Fruit fly (Drosophila melanogaster) whole organism, embryonic: ENCODE data around the gene CG31710.
A peak's percentile ranks its signal among the peaks of the same experiment; 100 is the strongest.

Experiments used
- Atf6 ChIP-seq: fragments of 200-800 bp; sonication (Bioruptor generic); IDR thresholded peaks from 2 replicates; pipeline ENCODE4 v1.3.6; 2022; ENCODE audit warnings: missing biosample characterization, missing genetic modification characterization
- B-H2 ChIP-seq: fragments of 200-800 bp; sonication (Bioruptor generic); optimal IDR thresholded peaks from 2 replicates; lab custom pipeline; 2018; ENCODE audit warnings: missing biosample characterization, mild to moderate bottlenecking, missing genetic modification characterization
- CG12071 ChIP-seq: fragments of 200-800 bp; sonication (Bioruptor generic); optimal IDR thresholded peaks from 3 replicates; lab custom pipeline; 2018; ENCODE audit warnings: missing biosample characterization, mild to moderate bottlenecking, missing genetic modification characterization
- CG14014 ChIP-seq: fragments of 200-800 bp; sonication (Bioruptor generic); IDR thresholded peaks from 2 replicates; pipeline ENCODE4 v1.3.6; 2022; ENCODE audit warnings: missing biosample characterization, missing genetic modification characterization
- CG1529 ChIP-seq: fragments of 200-800 bp; sonication (Bioruptor generic); optimal IDR thresholded peaks from 3 replicates; lab custom pipeline; 2018; ENCODE audit warnings: missing biosample characterization, missing genetic modification characterization
- CG17186 ChIP-seq: fragments of 200-800 bp; sonication (Bioruptor generic); optimal IDR thresholded peaks from 3 replicates; lab custom pipeline; 2017; ENCODE audit warnings: missing biosample characterization, missing genetic modification reagents, missing genetic modification characterization
- CG17385 ChIP-seq: fragments of 200-800 bp; sonication (Bioruptor generic); optimal IDR thresholded peaks from 3 replicates; lab custom pipeline; 2018; ENCODE audit warnings: missing biosample characterization, mild to moderate bottlenecking, missing genetic modification characterization
- CG18599 ChIP-seq: fragments of 200-800 bp; sonication (Bioruptor generic); optimal IDR thresholded peaks from 3 replicates; lab custom pipeline; 2017; ENCODE audit warnings: missing biosample characterization, missing genetic modification characterization, mild to moderate bottlenecking, moderate library complexity, missing genetic modification reagents
- CG2120 ChIP-seq: fragments of 200-800 bp; sonication (Bioruptor generic); optimal IDR thresholded peaks from 3 replicates; lab custom pipeline; 2016; ENCODE audit warnings: missing biosample characterization, missing genetic modification characterization
- CG2129 ChIP-seq: fragments of 200-800 bp; sonication (Bioruptor generic); IDR thresholded peaks from 2 replicates; pipeline ENCODE4 v1.3.6; 2022; ENCODE audit warnings: missing biosample characterization, missing genetic modification characterization; ENCODE audit not compliant: partially characterized antibody
- CG2678 ChIP-seq: fragments of 200-800 bp; sonication (Bioruptor generic); optimal IDR thresholded peaks from 3 replicates; lab custom pipeline; 2019; ENCODE audit warnings: missing biosample characterization, mild to moderate bottlenecking, missing genetic modification characterization, moderate library complexity
- CG30403 ChIP-seq: fragments of 200-800 bp; sonication (Bioruptor generic); optimal IDR thresholded peaks from 3 replicates; lab custom pipeline; 2016; ENCODE audit warnings: missing biosample characterization, missing genetic modification characterization
- CG31388 ChIP-seq: fragments of 200-800 bp; sonication (Bioruptor generic); optimal IDR thresholded peaks from 2 replicates; lab custom pipeline; 2016; ENCODE audit warnings: missing biosample characterization, missing genetic modification characterization
- CG3163 ChIP-seq: fragments of 200-800 bp; sonication (Bioruptor generic); optimal IDR thresholded peaks from 3 replicates; lab custom pipeline; 2016; ENCODE audit warnings: missing biosample characterization, missing genetic modification characterization
- CG32772 ChIP-seq: fragments of 200-800 bp; sonication (Bioruptor generic); IDR thresholded peaks from 2 replicates; pipeline ENCODE4 v1.3.6; 2022; ENCODE audit warnings: missing biosample characterization, missing genetic modification characterization
- CG3838 ChIP-seq: fragments of 200-800 bp; sonication (Bioruptor generic); optimal IDR thresholded peaks from 3 replicates; lab custom pipeline; 2016; ENCODE audit warnings: missing biosample characterization, missing genetic modification characterization
- CG4820 ChIP-seq: fragments of 200-800 bp; sonication (Bioruptor generic); optimal IDR thresholded peaks from 3 replicates; lab custom pipeline; 2016; ENCODE audit warnings: missing biosample characterization, missing genetic modification characterization
- CG5180 ChIP-seq: fragments of 200-800 bp; sonication (Bioruptor generic); optimal IDR thresholded peaks from 3 replicates; lab custom pipeline; 2017; ENCODE audit warnings: missing biosample characterization, missing genetic modification characterization, mild to moderate bottlenecking, moderate library complexity, missing genetic modification reagents
- CG6689 ChIP-seq: fragments of 200-800 bp; sonication (Bioruptor generic); IDR thresholded peaks from 2 replicates; pipeline ENCODE4 v1.3.6; 2022; ENCODE audit warnings: missing biosample characterization, missing genetic modification characterization
- CG6813 ChIP-seq: fragments of 200-800 bp; sonication (Bioruptor generic); optimal IDR thresholded peaks from 2 replicates; lab custom pipeline; 2017; ENCODE audit warnings: missing biosample characterization, missing genetic modification characterization, mild to moderate bottlenecking, moderate library complexity, missing genetic modification reagents
- CG7786 ChIP-seq: fragments of 200-800 bp; sonication (Bioruptor generic); optimal IDR thresholded peaks from 2 replicates; lab custom pipeline; 2016; ENCODE audit warnings: missing biosample characterization, missing genetic modification characterization
- CG7928 ChIP-seq: fragments of 200-800 bp; sonication (Bioruptor generic); optimal IDR thresholded peaks from 2 replicates; lab custom pipeline; 2017; ENCODE audit warnings: missing biosample characterization, mild to moderate bottlenecking, missing genetic modification characterization
- CG8089 ChIP-seq: fragments of 200-800 bp; sonication (Bioruptor generic); optimal IDR thresholded peaks from 3 replicates; lab custom pipeline; 2016; ENCODE audit warnings: missing biosample characterization, missing genetic modification characterization
- CG9817 ChIP-seq: fragments of 200-800 bp; sonication (Bioruptor generic); optimal IDR thresholded peaks from 2 replicates; lab custom pipeline; 2018; ENCODE audit warnings: missing biosample characterization, mild to moderate bottlenecking, missing genetic modification characterization, moderate library complexity
- Camta ChIP-seq: fragments of 200-800 bp; sonication (Bioruptor generic); optimal IDR thresholded peaks from 2 replicates; lab custom pipeline; 2016; ENCODE audit warnings: missing biosample characterization, missing genetic modification characterization
- Chrac-16 ChIP-seq: fragments of 200-800 bp; sonication (Bioruptor generic); optimal IDR thresholded peaks from 3 replicates; lab custom pipeline; 2016; ENCODE audit warnings: missing biosample characterization, missing genetic modification characterization
- Dad ChIP-seq: fragments of 200-800 bp; sonication (Bioruptor generic); optimal IDR thresholded peaks from 3 replicates; lab custom pipeline; 2016; ENCODE audit warnings: missing biosample characterization, missing genetic modification characterization
- HLH4C ChIP-seq: fragments of 200-800 bp; sonication (Bioruptor generic); IDR thresholded peaks from 3 replicates; pipeline ENCODE4 v1.3.6; 2022; ENCODE audit warnings: missing biosample characterization, missing genetic modification characterization; ENCODE audit not compliant: partially characterized antibody
- HLH54F ChIP-seq: fragments of 200-800 bp; sonication (Bioruptor generic); optimal IDR thresholded peaks from 3 replicates; lab custom pipeline; 2016; ENCODE audit warnings: missing biosample characterization, missing genetic modification characterization
- HmgZ ChIP-seq: fragments of 200-800 bp; sonication (Bioruptor generic); optimal IDR thresholded peaks from 2 replicates; lab custom pipeline; 2018; ENCODE audit warnings: missing biosample characterization, mild to moderate bottlenecking, missing genetic modification characterization
- Hmr ChIP-seq: fragments of 200-800 bp; sonication (Bioruptor generic); optimal IDR thresholded peaks from 3 replicates; lab custom pipeline; 2017; ENCODE audit warnings: mild to moderate bottlenecking, missing biosample characterization, missing genetic modification reagents, missing genetic modification characterization
- Lim3 ChIP-seq: fragments of 200-800 bp; sonication (Bioruptor generic); IDR thresholded peaks from 2 replicates; pipeline ENCODE4 v1.3.6; 2022; ENCODE audit warnings: missing biosample characterization, missing genetic modification characterization
- Lpt ChIP-seq: fragments of >200 bp; optimal IDR thresholded peaks from 2 replicates; lab custom pipeline; 2018; ENCODE audit warnings: missing biosample characterization, missing genetic modification characterization
- Med ChIP-seq: fragments of 200-800 bp; sonication (Bioruptor generic); peaks from one replicate; lab custom pipeline; 2016; ENCODE audit warnings: missing biosample characterization, missing genetic modification characterization, mild to moderate bottlenecking, inconsistent platforms, moderate library complexity
- Mes4 ChIP-seq: fragments of 200-800 bp; sonication (Bioruptor generic); optimal IDR thresholded peaks from 2 replicates; lab custom pipeline; 2016; ENCODE audit warnings: missing biosample characterization, missing genetic modification characterization
- Sry-δ ChIP-seq: fragments of 200-800 bp; sonication (Bioruptor generic); optimal IDR thresholded peaks from 2 replicates; lab custom pipeline; 2016; ENCODE audit warnings: missing biosample characterization, missing genetic modification characterization
- TFAM ChIP-seq: fragments of 200-800 bp; sonication (Bioruptor generic); optimal IDR thresholded peaks from 2 replicates; lab custom pipeline; 2017; ENCODE audit warnings: missing biosample characterization, missing genetic modification characterization, inconsistent platforms
- Xrp1 ChIP-seq: fragments of 200-800 bp; sonication (Bioruptor generic); IDR thresholded peaks from 2 replicates; pipeline ENCODE4 v1.3.6; 2022; ENCODE audit warnings: missing biosample characterization, missing genetic modification characterization
- ac ChIP-seq: fragments of 200-800 bp; sonication (Bioruptor generic); optimal IDR thresholded peaks from 3 replicates; lab custom pipeline; 2017; ENCODE audit warnings: missing biosample characterization, mild to moderate bottlenecking, missing genetic modification characterization
- bcd ChIP-seq: fragments of 200-800 bp; sonication (Bioruptor generic); optimal IDR thresholded peaks from 2 replicates; lab custom pipeline; 2017; ENCODE audit warnings: missing biosample characterization, mild to moderate bottlenecking, missing genetic modification characterization
- chinmo ChIP-seq: fragments of 200-800 bp; sonication (Bioruptor generic); IDR thresholded peaks from 4 replicates; pipeline ENCODE4 v1.3.6; 2022; ENCODE audit warnings: missing biosample characterization, missing genetic modification characterization; ENCODE audit not compliant: partially characterized antibody
- croc ChIP-seq: fragments of 200-800 bp; sonication (Bioruptor generic); conservative IDR thresholded peaks from 3 replicates; pipeline ENCODE4 v1.3.6; 2022; ENCODE audit warnings: missing biosample characterization, missing genetic modification characterization
- dysf ChIP-seq: fragments of 200-800 bp; sonication (Bioruptor generic); IDR thresholded peaks from 3 replicates; pipeline ENCODE4 v1.3.6; 2022; ENCODE audit warnings: missing biosample characterization, missing genetic modification characterization
- esg ChIP-seq: fragments of 200-800 bp; sonication (Bioruptor generic); conservative IDR thresholded peaks from 2 replicates; pipeline ENCODE4 v1.3.6; 2022; ENCODE audit warnings: missing biosample characterization, missing genetic modification characterization
- grau ChIP-seq: fragments of 200-800 bp; optimal IDR thresholded peaks from 3 replicates; lab custom pipeline; 2019; ENCODE audit warnings: missing biosample characterization, mild to moderate bottlenecking, missing genetic modification characterization, moderate library complexity
- gro ChIP-seq: fragments of 200-800 bp; sonication (Bioruptor generic); optimal IDR thresholded peaks from 2 replicates; lab custom pipeline; 2016; ENCODE audit warnings: missing biosample characterization, missing genetic modification characterization
- gsb ChIP-seq: fragments of 200-800 bp; sonication (Bioruptor generic); IDR thresholded peaks from 2 replicates; pipeline ENCODE4 v1.3.6; 2022; ENCODE audit warnings: missing biosample characterization, missing genetic modification characterization
- hbn ChIP-seq: fragments of 200-800 bp; sonication (Bioruptor generic); IDR thresholded peaks from 2 replicates; pipeline ENCODE4 v1.3.6; 2022; ENCODE audit warnings: missing biosample characterization, missing genetic modification characterization; ENCODE audit not compliant: partially characterized antibody
- lab ChIP-seq: fragments of 200-800 bp; sonication (Bioruptor generic); optimal IDR thresholded peaks from 3 replicates; lab custom pipeline; 2017; ENCODE audit warnings: missing biosample characterization, missing genetic modification characterization, mild to moderate bottlenecking, moderate library complexity, missing genetic modification reagents
- sqz ChIP-seq: fragments of 200-800 bp; sonication (Bioruptor generic); optimal IDR thresholded peaks from 3 replicates; lab custom pipeline; 2018; ENCODE audit warnings: missing biosample characterization, mild to moderate bottlenecking, missing genetic modification characterization
- toy ChIP-seq: fragments of 200-800 bp; sonication (Bioruptor generic); IDR thresholded peaks from 2 replicates; pipeline ENCODE4 v1.3.6; 2022; ENCODE audit warnings: missing biosample characterization, missing genetic modification characterization
- trem ChIP-seq: fragments of 200-800 bp; optimal IDR thresholded peaks from 3 replicates; lab custom pipeline; 2019; ENCODE audit warnings: missing biosample characterization, mild to moderate bottlenecking, missing genetic modification characterization, moderate library complexity
- tx ChIP-seq: fragments of 200-800 bp; sonication (Bioruptor generic); optimal IDR thresholded peaks from 2 replicates; lab custom pipeline; 2016; ENCODE audit warnings: missing biosample characterization, missing genetic modification characterization

CG31710 gene

dm6 chr2L:9662977-9663376 lies 42.8 kb downstream of the CG31710 start (continued):
- TF ChIP-seq HLH54F (GFP tag; lab: Kevin White, UChicago): no peak
- TF ChIP-seq ac: no peak
- no peak for TF ChIP-seq CG5180 (GFP tag; lab: Kevin White, UChicago)
- TF ChIP-seq Dad (GFP tag; lab: Kevin White, UChicago): no peak
- no peak for TF ChIP-seq CG12071 (GFP tag; lab: Kevin White, UChicago)
- TF ChIP-seq chinmo: no peak
- TF ChIP-seq dysf (GFP tag; lab: Robert Waterston, UW): no peak
- no peak for TF ChIP-seq CG3163 (GFP tag; lab: Kevin White, UChicago)
- no peak for TF ChIP-seq Xrp1 (GFP tag; lab: Robert Waterston, UW)
- TF ChIP-seq CG18599: peak; percentile 60
- no peak for TF ChIP-seq gro (GFP tag; lab: Kevin White, UChicago)
- TF ChIP-seq CG31388 (GFP tag; lab: Kevin White, UChicago): no peak
- peak; percentile 46 for TF ChIP-seq grau (tag; lab: Kevin White, UChicago)
- TF ChIP-seq CG7928: no peak
- no peak for TF ChIP-seq bcd (GFP tag; lab: Kevin White, UChicago)
- no peak for TF ChIP-seq HmgZ (tag; lab: Kevin White, UChicago)
- no peak for TF ChIP-seq Chrac-16 (GFP tag; lab: Kevin White, UChicago)
- TF ChIP-seq CG2678 (tag; lab: Kevin White, UChicago): peak; percentile 7
- no peak for TF ChIP-seq Sry-δ (GFP tag; lab: Kevin White, UChicago)
- TF ChIP-seq Hmr (GFP tag; lab: Kevin White, UChicago): no peak
- no peak for TF ChIP-seq esg (GFP tag; lab: Robert Waterston, UW)
- no peak for TF ChIP-seq HLH4C (GFP tag; lab: Robert Waterston, UW)
- peak; percentile 52 for TF ChIP-seq lab (GFP tag; lab: Kevin White, UChicago)
- TF ChIP-seq Lim3: no peak
- peak; percentile 20 for TF ChIP-seq CG2120 (GFP tag; lab: Kevin White, UChicago)
- TF ChIP-seq CG8089: no peak
- no peak for TF ChIP-seq Mes4 (GFP tag; lab: Kevin White, UChicago)
- no peak for TF ChIP-seq hbn (GFP tag; lab: Robert Waterston, UW)
- no peak for TF ChIP-seq CG4820 (GFP tag; lab: Kevin White, UChicago)
- peak; percentile 34 for TF ChIP-seq Med (GFP tag; lab: Kevin White, UChicago)
- TF ChIP-seq croc (GFP tag; lab: Robert Waterston, UW): no peak
- no peak for TF ChIP-seq sqz (GFP tag; lab: Kevin White, UChicago)
- no peak for TF ChIP-seq B-H2 (GFP tag; lab: Kevin White, UChicago)
- no peak for TF ChIP-seq CG17186

DNA sequence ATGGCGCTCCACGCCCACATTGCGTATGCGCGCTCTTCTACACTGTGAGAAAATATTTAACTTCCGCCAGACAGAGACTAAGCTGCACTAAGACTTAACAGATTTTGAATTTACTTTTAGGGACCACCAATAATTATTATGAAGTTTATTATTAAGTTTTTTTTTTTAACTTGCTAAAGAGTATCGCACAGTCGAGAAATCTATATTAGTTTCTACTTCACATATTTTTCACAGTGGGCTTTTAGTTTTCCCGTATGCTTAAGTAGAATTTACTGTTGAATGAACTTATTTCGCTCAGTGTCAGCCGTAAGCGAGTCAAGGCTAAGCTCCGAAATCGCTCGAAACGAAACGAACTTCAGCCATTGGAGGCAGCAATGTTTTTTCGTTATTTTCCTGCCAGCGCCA lies 45.2 kb downstream of the CG31710 start:
- TF ChIP-seq Lpt (GFP tag; lab: Kevin White, UChicago): no peak
- TF ChIP-seq Atf6: peak; percentile 83
- TF ChIP-seq CG7786 (GFP tag; lab: Kevin White, UChicago): peak; percentile 63
- TF ChIP-seq gsb (GFP tag; lab: Robert Waterston, UW): peak; percentile 52; the same call in 1 of the 2 replicates
- TF ChIP-seq CG3838: peak; percentile 42
- TF ChIP-seq TFAM (GFP tag; lab: Kevin White, UChicago): no peak
- TF ChIP-seq CG17385: peak; percentile 81
- TF ChIP-seq trem (tag; lab: Kevin White, UChicago): no peak
- peak; percentile 84 for TF ChIP-seq CG14014 (GFP tag; lab: Robert Waterston, UW)
- TF ChIP-seq CG6813 (GFP tag; lab: Kevin White, UChicago): peak; percentile 70
- TF ChIP-seq toy (GFP tag; lab: Robert Waterston, UW): no peak
- no peak for TF ChIP-seq CG2129 (GFP tag; lab: Robert Waterston, UW)
- TF ChIP-seq CG30403 (GFP tag; lab: Kevin White, UChicago): peak; percentile 68
- peak; percentile 6 for TF ChIP-seq Camta (GFP tag; lab: Kevin White, UChicago)
- TF ChIP-seq CG6689: peak; percentile 73
- TF ChIP-seq tx: peak; percentile 34
- TF ChIP-seq CG32772 (GFP tag; lab: Robert Waterston, UW): 0 out of 2 replicates have a peak, but pooled peaks have one; percentile 51
- peak; percentile 59 for TF ChIP-seq CG9817 (tag; lab: Kevin White, UChicago)
- TF ChIP-seq CG1529 (GFP tag; lab: Kevin White, UChicago): peak; percentile 22
